Fruit fly (Drosophila melanogaster): ENCODE results near the gene ctrip.

ctrip gene

DNA sequence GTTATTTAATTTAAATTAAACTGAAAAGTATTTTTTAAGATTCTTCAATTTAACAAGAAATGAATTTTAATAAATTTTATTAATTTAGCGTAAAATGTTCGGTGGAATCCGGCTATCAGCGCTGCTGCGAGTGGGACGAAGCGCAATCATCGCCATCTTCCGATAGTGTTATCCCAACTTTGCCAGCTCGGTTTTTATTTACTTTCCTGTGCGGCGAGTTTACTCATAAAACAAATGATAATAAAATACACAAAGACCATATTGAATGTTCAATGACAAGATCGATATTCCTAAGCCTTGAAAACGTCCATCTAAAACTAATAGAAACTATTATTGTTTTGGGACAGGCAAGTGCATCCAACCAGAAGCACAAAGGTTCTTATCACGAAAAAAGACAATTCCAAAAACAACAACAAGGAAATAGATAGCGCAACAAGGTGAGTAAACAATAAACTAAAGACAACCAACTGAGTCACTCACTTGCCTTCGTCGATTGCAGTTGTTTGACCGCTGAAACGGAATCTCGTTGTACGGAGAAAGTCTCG lies 1.3 kb upstream of the ctrip start (continued):
- peak; percentile 76 for TF ChIP-seq Sry-δ (GFP tag; optimal IDR thresholded peaks at IDR 0.05)
- TF ChIP-seq otp (GFP tag; IDR thresholded peaks at IDR 0.05) = peak; percentile 54; the same call in 2 of the 3 replicates
- TF ChIP-seq NfI (GFP tag; optimal IDR thresholded peaks at IDR 0.05) = peak; percentile 33
- peak; percentile 54; the same call in 2 of the 3 replicates for TF ChIP-seq so (GFP tag; IDR thresholded peaks at IDR 0.05)
- TF ChIP-seq CG6791 (GFP tag; IDR thresholded peaks at IDR 0.05; ENCODE audit: partially characterized antibody) = peak; percentile 78
- no peak for TF ChIP-seq CG15269 (tag; optimal IDR thresholded peaks at IDR 0.05)
- peak; percentile 81 for TF ChIP-seq CG3407 (GFP tag; optimal IDR thresholded peaks at IDR 0.05)
- no peak for TF ChIP-seq Dip2 (GFP tag; IDR thresholded peaks at IDR 0.05)
- peak; percentile 49 for TF ChIP-seq Meics (GFP tag; optimal IDR thresholded peaks at IDR 0.05)
- peak; percentile 58 for TF ChIP-seq Hand (GFP tag; optimal IDR thresholded peaks at IDR 0.05)
- TF ChIP-seq CG12219 (GFP tag; optimal IDR thresholded peaks at IDR 0.05) = peak; percentile 71
- TF ChIP-seq CG33213 (GFP tag; optimal IDR thresholded peaks at IDR 0.05) = peak; percentile 43
- 0 out of 4 replicates have a peak, but pooled peaks have one; percentile 66 for TF ChIP-seq chinmo (GFP tag; IDR thresholded peaks at IDR 0.05; ENCODE audit: partially characterized antibody)
- TF ChIP-seq tx (GFP tag; optimal IDR thresholded peaks at IDR 0.05) = no peak
- no peak for TF ChIP-seq Dfd (GFP tag; optimal IDR thresholded peaks at IDR 0.05)
- TF ChIP-seq CG9727 (GFP tag; optimal IDR thresholded peaks at IDR 0.05) = peak; percentile 67
- peak; percentile 51; the same call in 1 of the 3 replicates for TF ChIP-seq CG7963 (GFP tag; IDR thresholded peaks at IDR 0.05; ENCODE audit: partially characterized antibody)
- peak; percentile 87 for TF ChIP-seq Asciz (GFP tag; optimal IDR thresholded peaks at IDR 0.05)
- TF ChIP-seq jumu (GFP tag; optimal IDR thresholded peaks at IDR 0.05) = no peak
- no peak for TF ChIP-seq hth (optimal IDR thresholded peaks at IDR 0.05)
- peak; percentile 25 for TF ChIP-seq ewg (GFP tag; optimal IDR thresholded peaks at IDR 0.05)
- peak; percentile 84 for TF ChIP-seq CG10431 (GFP tag; optimal IDR thresholded peaks at IDR 0.05)
- TF ChIP-seq CG10462 (GFP tag; optimal IDR thresholded peaks at IDR 0.05) = no peak
- TF ChIP-seq en (GFP tag; optimal IDR thresholded peaks at IDR 0.05) = peak; percentile 45
- TF ChIP-seq CG9932 (GFP tag; IDR thresholded peaks at IDR 0.05) = no peak; the same call in none of the 2 replicates
- no peak for TF ChIP-seq cg (GFP tag; optimal IDR thresholded peaks at IDR 0.05)
- no peak for TF ChIP-seq CG13624 (GFP tag; optimal IDR thresholded peaks at IDR 0.05)
- peak; percentile 73; the same call in 3 of the 4 replicates for TF ChIP-seq Gug (GFP tag; IDR thresholded peaks at IDR 0.05)
- TF ChIP-seq ranshi (GFP tag; IDR thresholded peaks at IDR 0.05) = peak; percentile 54
- TF ChIP-seq CG9437 (GFP tag; optimal IDR thresholded peaks at IDR 0.05) = no peak
- TF ChIP-seq CG1603 (tag; optimal IDR thresholded peaks at IDR 0.05) = peak; percentile 79
- TF ChIP-seq Dek (tag; optimal IDR thresholded peaks at IDR 0.05) = no peak
- TF ChIP-seq CG12104 (GFP tag; optimal IDR thresholded peaks at IDR 0.05) = peak; percentile 49
- TF ChIP-seq corto (GFP tag; optimal IDR thresholded peaks at IDR 0.05) = no peak
- peak; percentile 63; the same call in 2 of the 3 replicates for TF ChIP-seq dysf (GFP tag; IDR thresholded peaks at IDR 0.05)
- no peak for TF ChIP-seq Oli (tag; optimal IDR thresholded peaks at IDR 0.05)
- TF ChIP-seq repo (GFP tag; optimal IDR thresholded peaks at IDR 0.05) = no peak
- peak; percentile 13 for TF ChIP-seq shn (GFP tag; optimal IDR thresholded peaks at IDR 0.05)
- TF ChIP-seq chn (GFP tag; optimal IDR thresholded peaks at IDR 0.05) = no peak
- peak; percentile 64 for TF ChIP-seq ac (GFP tag; optimal IDR thresholded peaks at IDR 0.05)
- no peak for TF ChIP-seq Abd-B (GFP tag; optimal IDR thresholded peaks at IDR 0.05)
- no peak for TF ChIP-seq CG11560 (tag; IDR thresholded peaks at IDR 0.05)
- TF ChIP-seq Aef1 (GFP tag; IDR thresholded peaks at IDR 0.05) = peak; percentile 67; the same call in 2 of the 3 replicates
- peak; percentile 58 for TF ChIP-seq CG9817 (tag; optimal IDR thresholded peaks at IDR 0.05)
- TF ChIP-seq Rfx (GFP tag; IDR thresholded peaks at IDR 0.05) = peak; percentile 65
- no peak for TF ChIP-seq CG10565 (GFP tag; optimal IDR thresholded peaks at IDR 0.05)
- peak; percentile 59 for TF ChIP-seq gsb-n (tag; optimal IDR thresholded peaks at IDR 0.05)
- TF ChIP-seq ara (GFP tag; IDR thresholded peaks at IDR 0.05) = no peak
- no peak for TF ChIP-seq gfzf (GFP tag; optimal IDR thresholded peaks at IDR 0.05)
- peak; percentile 99 for TF ChIP-seq CG7357 (GFP tag; IDR thresholded peaks at IDR 0.05)
